Fruit fly (Drosophila melanogaster) whole organism, prepupa: ENCODE results near the gene nan.

Experiments
- Blimp-1 ChIP-seq: fragments of 200-800 bp; sonication (Bioruptor generic); optimal IDR thresholded peaks from 3 replicates; lab custom pipeline; 2017; ENCODE audit warnings: missing biosample characterization, missing genetic modification characterization, mild to moderate bottlenecking, moderate library complexity, missing genetic modification reagents
- CG11762 ChIP-seq: fragments of 200-800 bp; sonication (Bioruptor generic); optimal IDR thresholded peaks from 3 replicates; lab custom pipeline; 2016; ENCODE audit warnings: missing biosample characterization, missing genetic modification characterization; ENCODE audit not compliant: insufficient read depth
- CG7368 ChIP-seq: fragments of 200-800 bp; sonication (Bioruptor generic); optimal IDR thresholded peaks from 3 replicates; lab custom pipeline; 2016; ENCODE audit warnings: missing biosample characterization, missing genetic modification characterization
- Eip75B ChIP-seq: fragments of 200-800 bp; sonication (Bioruptor generic); optimal IDR thresholded peaks from 3 replicates; lab custom pipeline; 2016; ENCODE audit warnings: missing biosample characterization, missing genetic modification characterization
- Ets21C ChIP-seq: fragments of 200-800 bp; sonication (Bioruptor generic); optimal IDR thresholded peaks from 3 replicates; lab custom pipeline; 2016; ENCODE audit warnings: missing biosample characterization, missing genetic modification characterization
- Hr38 ChIP-seq: sonication (Bioruptor generic); optimal IDR thresholded peaks from 2 replicates; lab custom pipeline; 2016; ENCODE audit warnings: missing biosample characterization, missing genetic modification characterization
- Hr39 ChIP-seq: fragments of 200-800 bp; sonication (Bioruptor generic); optimal IDR thresholded peaks from 2 replicates; lab custom pipeline; 2016; ENCODE audit warnings: missing biosample characterization, missing genetic modification characterization
- Hr4 ChIP-seq: fragments of 200-800 bp; sonication (Bioruptor generic); optimal IDR thresholded peaks from 3 replicates; lab custom pipeline; 2016; ENCODE audit warnings: missing biosample characterization, missing genetic modification characterization
- Lpt ChIP-seq: fragments of 200-800 bp; sonication (Bioruptor generic); optimal IDR thresholded peaks from 3 replicates; lab custom pipeline; 2016; ENCODE audit warnings: missing biosample characterization, missing genetic modification characterization
- Sox102F ChIP-seq: fragments of 200-800 bp; sonication (Bioruptor generic); optimal IDR thresholded peaks from 2 replicates; lab custom pipeline; 2016; ENCODE audit warnings: missing biosample characterization, mild to moderate bottlenecking, missing genetic modification characterization
- esn ChIP-seq: fragments of 200-800 bp; sonication (Bioruptor generic); optimal IDR thresholded peaks from 2 replicates; lab custom pipeline; 2016; ENCODE audit warnings: missing biosample characterization, mild to moderate bottlenecking, missing genetic modification characterization, moderate library complexity
- fkh ChIP-seq: fragments of 200-800 bp; sonication (Bioruptor generic); optimal IDR thresholded peaks from 3 replicates; lab custom pipeline; 2017; ENCODE audit warnings: missing biosample characterization, mild to moderate bottlenecking, missing genetic modification characterization, moderate library complexity
- ss ChIP-seq, 2 experiments: fragments of 200-800 bp; sonication (Bioruptor generic); optimal IDR thresholded peaks; 2 replicates in 1 of 2; 3 replicates in 1 of 2; lab custom pipeline; 2017 to 2018; ENCODE audit warnings: mild to moderate bottlenecking in 2 of 2, missing biosample characterization in 2 of 2, missing genetic modification characterization in 2 of 2, moderate library complexity in 1 of 2
- svp ChIP-seq: fragments of 200-800 bp; sonication (Bioruptor generic); peaks from one replicate; lab custom pipeline; 2016; ENCODE audit warnings: missing biosample characterization, missing genetic modification characterization

DNA sequence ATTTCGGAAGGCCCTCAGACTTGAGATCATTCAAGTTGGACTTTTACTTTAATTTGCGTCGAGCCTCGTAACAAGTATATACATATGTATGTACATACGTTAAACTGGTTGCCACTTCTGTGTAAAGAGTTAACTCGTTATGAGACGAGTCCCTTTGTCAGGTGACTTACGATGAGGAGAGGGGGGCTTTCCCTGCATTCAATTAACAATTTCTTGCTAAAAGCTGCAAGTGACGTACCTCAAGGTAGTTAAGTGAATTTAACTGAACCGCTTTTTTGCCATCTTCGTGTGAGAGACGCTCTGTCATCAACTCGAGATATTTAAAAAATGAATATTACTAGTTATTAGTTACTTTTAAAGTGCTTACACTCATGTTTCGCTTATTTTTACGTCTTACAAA, 19.5 kb upstream of the nan start:
- TF ChIP-seq CG7368 (GFP tag; lab: Kevin White, UChicago): no peak
- TF ChIP-seq Hr4: no peak
- TF ChIP-seq ss (GFP tag; optimal IDR thresholded peaks at IDR 0.05; lab: Kevin White, UChicago): no peak
- TF ChIP-seq Lpt: no peak
- TF ChIP-seq Hr39 (GFP tag; lab: Kevin White, UChicago): no peak
- TF ChIP-seq svp (GFP tag; lab: Kevin White, UChicago): no peak
- TF ChIP-seq Sox102F (GFP tag; lab: Kevin White, UChicago): no peak
- TF ChIP-seq esn (GFP tag; lab: Kevin White, UChicago): no peak
- TF ChIP-seq Ets21C (GFP tag; lab: Kevin White, UChicago): no peak
- TF ChIP-seq Hr38: no peak
- no peak for TF ChIP-seq Eip75B (GFP tag; lab: Kevin White, UChicago)
- TF ChIP-seq fkh (GFP tag; lab: Kevin White, UChicago): no peak
- no peak for TF ChIP-seq Blimp-1 (GFP tag; lab: Kevin White, UChicago)
- TF ChIP-seq CG11762: no peak
